Fruit fly (Drosophila melanogaster) whole organism, embryonic: ENCODE measurements around the gene ssp3.

Source experiments
- ATbp ChIP-seq: fragments of 200-800 bp; sonication (Bioruptor generic); optimal IDR thresholded peaks from 2 replicates; lab custom pipeline; 2017; ENCODE audit warnings: missing biosample characterization, mild to moderate bottlenecking, missing genetic modification characterization, missing genetic modification reagents
- Atf6 ChIP-seq: fragments of 200-800 bp; sonication (Bioruptor generic); IDR thresholded peaks from 2 replicates; pipeline ENCODE4 v1.3.6; 2022; ENCODE audit warnings: missing biosample characterization, missing genetic modification characterization
- Bdp1 ChIP-seq: fragments of 200-800 bp; sonication (Bioruptor generic); optimal IDR thresholded peaks from 3 replicates; lab custom pipeline; 2016; ENCODE audit warnings: missing biosample characterization, missing genetic modification characterization
- BtbVII ChIP-seq: fragments of 200-800 bp; sonication (Bioruptor generic); optimal IDR thresholded peaks from 3 replicates; lab custom pipeline; 2017; ENCODE audit warnings: missing biosample characterization, mild to moderate bottlenecking, missing genetic modification characterization
- C15 ChIP-seq: fragments of 200-800 bp; sonication (Bioruptor generic); IDR thresholded peaks from 3 replicates; pipeline ENCODE4 v1.3.6; 2022; ENCODE audit warnings: missing biosample characterization, missing genetic modification characterization
- CG12391 ChIP-seq: fragments of 200-800 bp; sonication (Bioruptor generic); optimal IDR thresholded peaks from 3 replicates; lab custom pipeline; 2018; ENCODE audit warnings: missing biosample characterization, mild to moderate bottlenecking, missing genetic modification characterization, moderate library complexity
- CG12942 ChIP-seq: fragments of 200-800 bp; sonication (Bioruptor generic); optimal IDR thresholded peaks from 3 replicates; lab custom pipeline; 2016; ENCODE audit warnings: missing biosample characterization, missing genetic modification characterization
- CG15696 ChIP-seq: fragments of 200-800 bp; sonication (Bioruptor generic); optimal IDR thresholded peaks from 2 replicates; lab custom pipeline; 2019; ENCODE audit warnings: missing biosample characterization, mild to moderate bottlenecking, missing genetic modification characterization, moderate library complexity
- CG17186 ChIP-seq: fragments of 200-800 bp; sonication (Bioruptor generic); optimal IDR thresholded peaks from 3 replicates; lab custom pipeline; 2017; ENCODE audit warnings: missing biosample characterization, missing genetic modification reagents, missing genetic modification characterization
- CG17829 ChIP-seq: fragments of 200-800 bp; optimal IDR thresholded peaks from 2 replicates; lab custom pipeline; 2019; ENCODE audit warnings: missing biosample characterization, mild to moderate bottlenecking, missing genetic modification characterization, moderate library complexity
- CG30431 ChIP-seq: fragments of 200-800 bp; sonication (Bioruptor generic); optimal IDR thresholded peaks from 2 replicates; lab custom pipeline; 2017; ENCODE audit warnings: missing biosample characterization, missing genetic modification characterization
- CG3163 ChIP-seq: fragments of 200-800 bp; sonication (Bioruptor generic); optimal IDR thresholded peaks from 3 replicates; lab custom pipeline; 2016; ENCODE audit warnings: missing biosample characterization, missing genetic modification characterization
- CG33213 ChIP-seq: fragments of 200-800 bp; sonication (Bioruptor generic); optimal IDR thresholded peaks from 3 replicates; lab custom pipeline; 2016; ENCODE audit warnings: missing biosample characterization, missing genetic modification characterization
- CG7357 ChIP-seq: fragments of 200-800 bp; sonication (Bioruptor generic); IDR thresholded peaks from 3 replicates; pipeline ENCODE4 v1.3.6; 2022; ENCODE audit warnings: missing biosample characterization, missing genetic modification characterization
- CG7786 ChIP-seq: fragments of 200-800 bp; sonication (Bioruptor generic); optimal IDR thresholded peaks from 2 replicates; lab custom pipeline; 2016; ENCODE audit warnings: missing biosample characterization, missing genetic modification characterization
- CG8765 ChIP-seq: fragments of 200-800 bp; sonication (Bioruptor generic); IDR thresholded peaks from 2 replicates; pipeline ENCODE4 v1.3.6; 2022; ENCODE audit warnings: missing biosample characterization, missing genetic modification characterization
- CG8924 ChIP-seq: fragments of 200-800 bp; optimal IDR thresholded peaks from 3 replicates; lab custom pipeline; 2019; ENCODE audit warnings: missing biosample characterization, mild to moderate bottlenecking, missing genetic modification characterization, moderate library complexity
- CG9437 ChIP-seq: fragments of 200-800 bp; sonication (Bioruptor generic); optimal IDR thresholded peaks from 2 replicates; lab custom pipeline; 2018; ENCODE audit warnings: missing biosample characterization, mild to moderate bottlenecking, missing genetic modification characterization
- Dad ChIP-seq: fragments of 200-800 bp; sonication (Bioruptor generic); optimal IDR thresholded peaks from 3 replicates; lab custom pipeline; 2016; ENCODE audit warnings: missing biosample characterization, missing genetic modification characterization
- Dbx ChIP-seq: fragments of 200-800 bp; sonication (Bioruptor generic); IDR thresholded peaks from 3 replicates; pipeline ENCODE4 v1.3.6; 2022; ENCODE audit warnings: missing biosample characterization, missing genetic modification characterization
- Dip2 ChIP-seq: fragments of 200-800 bp; sonication (Bioruptor generic); IDR thresholded peaks from 2 replicates; pipeline ENCODE4 v1.3.6; 2022; ENCODE audit warnings: missing biosample characterization, missing genetic modification characterization
- Doc3 ChIP-seq: fragments of 200-800 bp; sonication (Bioruptor generic); IDR thresholded peaks from 3 replicates; pipeline ENCODE4 v1.3.6; 2022; ENCODE audit warnings: missing biosample characterization, missing genetic modification characterization; ENCODE audit not compliant: partially characterized antibody
- Drgx ChIP-seq: fragments of 200-800 bp; sonication (Bioruptor generic); IDR thresholded peaks from 2 replicates; pipeline ENCODE4 v1.3.6; 2022; ENCODE audit warnings: missing biosample characterization, missing genetic modification characterization
- Ets65A ChIP-seq: fragments of 200-800 bp; sonication (Bioruptor generic); peaks from one replicate; lab custom pipeline; 2016; ENCODE audit warnings: missing biosample characterization, missing genetic modification characterization
- HHEX ChIP-seq: fragments of 200-800 bp; sonication (Bioruptor generic); optimal IDR thresholded peaks from 3 replicates; lab custom pipeline; 2017; ENCODE audit warnings: missing biosample characterization, mild to moderate bottlenecking, missing genetic modification characterization, missing genetic modification reagents
- HLH3B ChIP-seq: fragments of 200-800 bp; sonication (Bioruptor generic); IDR thresholded peaks from 2 replicates; pipeline ENCODE4 v1.3.6; 2022; ENCODE audit warnings: missing biosample characterization, missing genetic modification characterization
- Hmx ChIP-seq: fragments of 200-800 bp; sonication (Bioruptor generic); optimal IDR thresholded peaks from 2 replicates; lab custom pipeline; 2016; ENCODE audit warnings: missing biosample characterization, missing genetic modification characterization
- Max ChIP-seq: fragments of 200-800 bp; sonication (Bioruptor generic); optimal IDR thresholded peaks from 2 replicates; lab custom pipeline; 2016; ENCODE audit warnings: missing biosample characterization, mild to moderate bottlenecking, missing genetic modification characterization
- Med ChIP-seq: fragments of 200-800 bp; sonication (Bioruptor generic); peaks from one replicate; lab custom pipeline; 2016; ENCODE audit warnings: missing biosample characterization, missing genetic modification characterization, mild to moderate bottlenecking, inconsistent platforms, moderate library complexity
- Rx ChIP-seq: fragments of 200-800 bp; sonication (Bioruptor generic); IDR thresholded peaks from 2 replicates; pipeline ENCODE4 v1.3.6; 2022; ENCODE audit warnings: missing biosample characterization, missing genetic modification characterization
- Scr ChIP-seq: fragments of 200-800 bp; sonication (Bioruptor generic); IDR thresholded peaks from 2 replicates; pipeline ENCODE4 v1.3.6; 2022; ENCODE audit warnings: missing biosample characterization, missing genetic modification characterization; ENCODE audit not compliant: partially characterized antibody
- Trl ChIP-seq, 3 experiments: fragments of >200 bp in 2 of 3; fragments of 200-800 bp in 1 of 3; sonication (Bioruptor generic) in 1 of 3; optimal IDR thresholded peaks; 2 replicates in 1 of 3; 3 replicates in 2 of 3; lab custom pipeline; 2016 to 2017; ENCODE audit warnings: missing biosample characterization in 1 of 3, missing genetic modification characterization in 1 of 3
- abd-A ChIP-seq: fragments of 200-800 bp; sonication (Bioruptor generic); optimal IDR thresholded peaks from 3 replicates; lab custom pipeline; 2019; ENCODE audit warnings: missing biosample characterization, mild to moderate bottlenecking, missing genetic modification characterization, moderate library complexity
- az2 ChIP-seq: fragments of 200-800 bp; sonication (Bioruptor generic); optimal IDR thresholded peaks from 3 replicates; lab custom pipeline; 2016; ENCODE audit warnings: missing biosample characterization, missing genetic modification characterization
- chm ChIP-seq: fragments of 200-800 bp; sonication (Bioruptor generic); IDR thresholded peaks from 2 replicates; pipeline ENCODE4 v1.3.6; 2022; ENCODE audit warnings: missing biosample characterization, missing genetic modification characterization
- da ChIP-seq: fragments of 200-800 bp; sonication (Bioruptor generic); optimal IDR thresholded peaks from 2 replicates; lab custom pipeline; 2016; ENCODE audit warnings: missing biosample characterization, missing genetic modification characterization
- eyg ChIP-seq: fragments of 200-800 bp; sonication (Bioruptor generic); optimal IDR thresholded peaks from 3 replicates; lab custom pipeline; 2016; ENCODE audit warnings: missing biosample characterization, missing genetic modification characterization
- fd3F ChIP-seq: fragments of 200-800 bp; sonication (Bioruptor generic); optimal IDR thresholded peaks from 2 replicates; lab custom pipeline; 2018; ENCODE audit warnings: missing biosample characterization, mild to moderate bottlenecking, missing genetic modification characterization, moderate library complexity
- mam ChIP-seq: fragments of 200-800 bp; sonication (Bioruptor generic); optimal IDR thresholded peaks from 3 replicates; lab custom pipeline; 2016; ENCODE audit warnings: missing biosample characterization, missing genetic modification characterization
- nerfin-2 ChIP-seq: fragments of 200-800 bp; sonication (Bioruptor generic); IDR thresholded peaks from 2 replicates; pipeline ENCODE4 v1.3.6; 2022; ENCODE audit warnings: missing biosample characterization, missing genetic modification characterization; ENCODE audit not compliant: partially characterized antibody
- oc ChIP-seq: fragments of 200-800 bp; sonication (Bioruptor generic); optimal IDR thresholded peaks from 2 replicates; lab custom pipeline; 2018; ENCODE audit warnings: missing biosample characterization, mild to moderate bottlenecking, missing genetic modification characterization, moderate library complexity
- row ChIP-seq: fragments of 200-800 bp; sonication (Bioruptor generic); IDR thresholded peaks from 3 replicates; pipeline ENCODE4 v1.3.6; 2022; ENCODE audit warnings: missing biosample characterization, missing genetic modification characterization
- run ChIP-seq: fragments of 200-800 bp; sonication (Bioruptor generic); optimal IDR thresholded peaks from 3 replicates; lab custom pipeline; 2018; ENCODE audit warnings: missing biosample characterization, mild to moderate bottlenecking, missing genetic modification characterization
- shn ChIP-seq: fragments of 200-800 bp; sonication (Bioruptor generic); optimal IDR thresholded peaks from 3 replicates; lab custom pipeline; 2016; ENCODE audit warnings: missing biosample characterization, missing genetic modification characterization
- tgo ChIP-seq: fragments of 200-800 bp; sonication (Bioruptor generic); IDR thresholded peaks from 3 replicates; pipeline ENCODE4 v1.3.6; 2022; ENCODE audit warnings: missing biosample characterization, missing genetic modification characterization
- toy ChIP-seq: fragments of 200-800 bp; sonication (Bioruptor generic); IDR thresholded peaks from 2 replicates; pipeline ENCODE4 v1.3.6; 2022; ENCODE audit warnings: missing biosample characterization, missing genetic modification characterization
- trem ChIP-seq: fragments of 200-800 bp; optimal IDR thresholded peaks from 3 replicates; lab custom pipeline; 2019; ENCODE audit warnings: missing biosample characterization, mild to moderate bottlenecking, missing genetic modification characterization, moderate library complexity
- twi ChIP-seq: fragments of 200-800 bp; optimal IDR thresholded peaks from 2 replicates; lab custom pipeline; 2019; ENCODE audit warnings: missing biosample characterization, mild to moderate bottlenecking, missing genetic modification characterization, moderate library complexity
- vnd ChIP-seq: fragments of 200-800 bp; sonication (Bioruptor generic); IDR thresholded peaks from 3 replicates; pipeline ENCODE4 v1.3.6; 2022; ENCODE audit warnings: missing biosample characterization, missing genetic modification characterization; ENCODE audit not compliant: partially characterized antibody
- zen ChIP-seq: fragments of 200-800 bp; sonication (Bioruptor generic); optimal IDR thresholded peaks from 3 replicates; lab custom pipeline; 2018; ENCODE audit warnings: missing biosample characterization, mild to moderate bottlenecking, missing genetic modification characterization, moderate library complexity
- zen2 ChIP-seq: fragments of 200-800 bp; sonication (Bioruptor generic); IDR thresholded peaks from 3 replicates; pipeline ENCODE4 v1.3.6; 2022; ENCODE audit warnings: missing biosample characterization, missing genetic modification characterization; ENCODE audit not compliant: partially characterized antibody

ssp3 gene

dm6 chr2L:18921246-18921645 lies 22.5 kb downstream of the ssp3 start (continued):
- TF ChIP-seq CG17186 (GFP tag; lab: Kevin White, UChicago) (no peak), chm (GFP tag; lab: Robert Waterston, UW) (peak; percentile 39; the same call in 1 of the 2 replicates), Dad (GFP tag; lab: Kevin White, UChicago) (peak; percentile 25), mam (GFP tag; lab: Kevin White, UChicago) (no peak), CG7786 (GFP tag; lab: Kevin White, UChicago) (no peak), ATbp (GFP tag; lab: Kevin White, UChicago) (peak; percentile 28), shn (GFP tag; lab: Kevin White, UChicago) (no peak), Trl (optimal IDR thresholded peaks at IDR 0.05; lab: Kevin White, UChicago) (no peak), Trl (GFP tag; optimal IDR thresholded peaks at IDR 0.05; lab: Kevin White, UChicago) (peak; percentile 34), Bdp1 (peak; percentile 2), Atf6 (no peak), zen (peak; percentile 90), fd3F (GFP tag; lab: Kevin White, UChicago) (no peak), Max (peak; percentile 22), az2 (GFP tag; lab: Kevin White, UChicago) (peak; percentile 54), CG8765 (peak; percentile 68; the same call in 1 of the 2 replicates), CG12391 (tag; lab: Kevin White, UChicago) (no peak), CG3163 (no peak), tgo (GFP tag; lab: Robert Waterston, UW) (no peak; the same call in 2 of the 3 replicates), CG33213 (GFP tag; lab: Kevin White, UChicago) (peak; percentile 9), Drgx (GFP tag; lab: Robert Waterston, UW) (no peak), CG9437 (GFP tag; lab: Kevin White, UChicago) (no peak), Hmx (GFP tag; lab: Kevin White, UChicago) (no peak), Dbx (no peak), da (no peak), Ets65A (GFP tag; lab: Kevin White, UChicago) (peak; percentile 93), CG17829 (tag; lab: Kevin White, UChicago) (peak; percentile 74), oc (peak; percentile 47), Scr (GFP tag; lab: Robert Waterston, UW) (no peak), run (tag; lab: Kevin White, UChicago) (no peak), row (peak; percentile 59), C15 (GFP tag; lab: Robert Waterston, UW) (no peak), Doc3 (no peak), HLH3B (0 out of 2 replicates have a peak, but pooled peaks have one; percentile 22), Med (GFP tag; lab: Kevin White, UChicago) (peak; percentile 81), CG15696 (tag; lab: Kevin White, UChicago) (peak; percentile 86), abd-A (tag; lab: Kevin White, UChicago) (no peak), CG30431 (GFP tag; lab: Kevin White, UChicago) (peak; percentile 60), BtbVII (GFP tag; lab: Kevin White, UChicago) (no peak), vnd (GFP tag; lab: Robert Waterston, UW) (no peak), CG8924 (tag; lab: Kevin White, UChicago) (peak; percentile 39), zen2 (no peak), CG12942 (GFP tag; lab: Kevin White, UChicago) (peak; percentile 19), eyg (GFP tag; lab: Kevin White, UChicago) (no peak), Dip2 (GFP tag; lab: Robert Waterston, UW) (no peak), nerfin-2 (no peak), toy (GFP tag; lab: Robert Waterston, UW) (no peak), trem (tag; lab: Kevin White, UChicago) (peak; percentile 65), CG7357 (GFP tag; lab: Robert Waterston, UW) (no peak), Rx (GFP tag; lab: Robert Waterston, UW) (peak; percentile 35; the same call in 1 of the 2 replicates), twi (tag; lab: Kevin White, UChicago) (peak; percentile 32), HHEX (GFP tag; lab: Kevin White, UChicago) (no peak)
